Worm (Caenorhabditis elegans) whole organism, young adult: ENCODE data around the gene T18D3.5.

Experiments
- B0019.2 ChIP-seq: fragments of 200-800 bp; sonication (Bioruptor generic); conservative IDR thresholded peaks from 2 replicates; pipeline ENCODE4 v1.3.6; 2022; ENCODE audit warnings: missing genetic modification reagents, missing genetic modification characterization, missing compliant biosample characterization
- B0035.1 ChIP-seq: sonication (generic microtip); optimal IDR thresholded peaks from 2 replicates; lab custom pipeline; 2016; ENCODE audit warnings: missing genetic modification characterization, mild to moderate bottlenecking, missing compliant biosample characterization, missing genotype, missing genetic modification reagents
- B0336.3 ChIP-seq: fragments of 200-800 bp; sonication (Bioruptor generic); IDR thresholded peaks from 2 replicates; pipeline ENCODE4 v1.3.6; 2022; ENCODE audit warnings: missing genetic modification characterization, missing compliant biosample characterization
- C06A6.2 ChIP-seq: fragments of 200-800 bp; sonication (Bioruptor generic); conservative IDR thresholded peaks from 2 replicates; pipeline ENCODE4 v1.3.6; 2022; ENCODE audit warnings: missing genetic modification characterization, missing compliant biosample characterization
- C17E4.6 ChIP-seq: fragments of 200-800 bp; sonication (Bioruptor generic); IDR thresholded peaks from 2 replicates; pipeline ENCODE4 v1.3.6; 2022; ENCODE audit warnings: missing genetic modification reagents, missing genetic modification characterization, missing compliant biosample characterization
- F10E7.11 ChIP-seq: sonication (generic microtip); optimal IDR thresholded peaks from 2 replicates; lab custom pipeline; 2017; ENCODE audit warnings: mild to moderate bottlenecking, missing genetic modification characterization, moderate library complexity, missing compliant biosample characterization
- F49E8.2 ChIP-seq: sonication (generic microtip); optimal IDR thresholded peaks from 3 replicates; lab custom pipeline; 2017; ENCODE audit warnings: missing genetic modification characterization, mild to moderate bottlenecking, missing compliant biosample characterization, antibody characterized with exemption, moderate library complexity; ENCODE audit not compliant: insufficient read depth
- K12H6.12 ChIP-seq: fragments of 200-800 bp; sonication (Bioruptor generic); optimal IDR thresholded peaks from 2 replicates; lab custom pipeline; 2018; ENCODE audit warnings: mild to moderate bottlenecking, missing genetic modification characterization, missing compliant biosample characterization
- Y53F4B.3 ChIP-seq: fragments of 200-800 bp; sonication (Bioruptor generic); IDR thresholded peaks from 2 replicates; pipeline ENCODE4 v1.3.6; 2022; ENCODE audit warnings: missing genetic modification reagents, missing genetic modification characterization, missing compliant biosample characterization
- Y56A3A.18 ChIP-seq: fragments of 200-800 bp; sonication (Bioruptor generic); IDR thresholded peaks from 2 replicates; pipeline ENCODE4 v1.3.6; 2022; ENCODE audit warnings: missing genetic modification reagents, missing genetic modification characterization, missing compliant biosample characterization
- Y67H2A.10 ChIP-seq: fragments of 200-800 bp; sonication (Bioruptor generic); conservative IDR thresholded peaks from 2 replicates; pipeline ENCODE4 v1.3.6; 2022; ENCODE audit warnings: missing genetic modification reagents, missing genetic modification characterization, missing compliant biosample characterization
- Y95B8A.8 ChIP-seq: fragments of 200-800 bp; sonication (Bioruptor generic); IDR thresholded peaks from 2 replicates; pipeline ENCODE4 v1.3.6; 2022; ENCODE audit warnings: missing genetic modification reagents, missing genetic modification characterization, missing compliant biosample characterization
- bed-2 ChIP-seq: fragments of 200-800 bp; sonication (Bioruptor generic); IDR thresholded peaks from 2 replicates; pipeline ENCODE4 v1.3.6; 2022; ENCODE audit warnings: missing genetic modification reagents, missing genetic modification characterization, missing compliant biosample characterization
- ceh-27 ChIP-seq: fragments of 200-800 bp; sonication (Bioruptor generic); optimal IDR thresholded peaks from 2 replicates; lab custom pipeline; 2018; ENCODE audit warnings: mild to moderate bottlenecking, missing genetic modification characterization, moderate library complexity, missing compliant biosample characterization
- ceh-58 ChIP-seq: fragments of 200-800 bp; sonication (Bioruptor generic); IDR thresholded peaks from 2 replicates; pipeline ENCODE4 v1.3.6; 2022; ENCODE audit warnings: missing genetic modification characterization, missing compliant biosample characterization
- chd-7 ChIP-seq: sonication (generic microtip); optimal IDR thresholded peaks from 2 replicates; lab custom pipeline; 2016; ENCODE audit warnings: mild to moderate bottlenecking, missing genetic modification characterization, moderate library complexity, missing compliant biosample characterization
- dox-1 ChIP-seq: fragments of 200-800 bp; sonication (Bioruptor generic); IDR thresholded peaks from 2 replicates; pipeline ENCODE4 v1.3.6; 2022; ENCODE audit warnings: missing genetic modification reagents, missing genetic modification characterization, missing compliant biosample characterization
- dpl-1 ChIP-seq: fragments of 150-350 bp; optimal IDR thresholded peaks from 2 replicates; lab custom pipeline; 2014; ENCODE audit warnings: missing biosample characterization, missing genetic modification reagents, missing genetic modification characterization
- egl-18 ChIP-seq: fragments of 200-800 bp; sonication (Bioruptor generic); IDR thresholded peaks from 2 replicates; pipeline ENCODE4 v1.3.6; 2022; ENCODE audit warnings: missing genetic modification reagents, missing genetic modification characterization, missing compliant biosample characterization
- egrh-3 ChIP-seq: fragments of 200-800 bp; sonication (Bioruptor generic); IDR thresholded peaks from 2 replicates; pipeline ENCODE4 v1.3.6; 2022; ENCODE audit warnings: missing genetic modification reagents, missing genetic modification characterization, missing compliant biosample characterization
- ekl-4 ChIP-seq: fragments of 200-800 bp; sonication (Bioruptor generic); IDR thresholded peaks from 2 replicates; pipeline ENCODE4 v1.3.6; 2022; ENCODE audit warnings: missing genetic modification reagents, missing genetic modification characterization, missing compliant biosample characterization
- ets-4 ChIP-seq: fragments of 200-800 bp; sonication (Bioruptor generic); optimal IDR thresholded peaks from 2 replicates; lab custom pipeline; 2018; ENCODE audit warnings: mild to moderate bottlenecking, missing genetic modification characterization, missing compliant biosample characterization
- hmg-20 ChIP-seq: fragments of 200-800 bp; sonication (Bioruptor generic); IDR thresholded peaks from 2 replicates; pipeline ENCODE4 v1.3.6; 2022; ENCODE audit warnings: missing genetic modification reagents, missing genetic modification characterization, missing compliant biosample characterization
- hsf-1 ChIP-seq: fragments of 200-800 bp; sonication (Bioruptor generic); IDR thresholded peaks from 2 replicates; pipeline ENCODE4 v1.3.6; 2022; ENCODE audit warnings: missing genetic modification reagents, missing genetic modification characterization, missing compliant biosample characterization
- lag-1 ChIP-seq: fragments of 200-800 bp; sonication (Bioruptor generic); IDR thresholded peaks from 2 replicates; pipeline ENCODE4 v1.3.6; 2022; ENCODE audit warnings: missing genetic modification reagents, missing genetic modification characterization, missing compliant biosample characterization
- let-607 ChIP-seq, 2 experiments: fragments of 200-800 bp in 1 of 2; sonication (Bioruptor generic) in 1 of 2; sonication (generic microtip) in 1 of 2; optimal IDR thresholded peaks; 2 replicates each; lab custom pipeline; 2016 to 2018; ENCODE audit warnings: mild to moderate bottlenecking in 2 of 2, missing compliant biosample characterization in 2 of 2, missing genetic modification characterization in 2 of 2, moderate library complexity in 2 of 2, missing genotype in 1 of 2
- madf-6 ChIP-seq: fragments of 200-800 bp; sonication (Bioruptor generic); IDR thresholded peaks from 2 replicates; pipeline ENCODE4 v1.3.6; 2022; ENCODE audit warnings: missing genetic modification reagents, missing genetic modification characterization, missing compliant biosample characterization
- madf-8 ChIP-seq: fragments of 200-800 bp; sonication (Bioruptor generic); conservative IDR thresholded peaks from 2 replicates; pipeline ENCODE4 v1.3.6; 2022; ENCODE audit warnings: missing genetic modification reagents, missing genetic modification characterization, missing compliant biosample characterization
- mcd-1 ChIP-seq: fragments of 200-800 bp; sonication (Bioruptor generic); IDR thresholded peaks from 2 replicates; pipeline ENCODE4 v1.3.6; 2022; ENCODE audit warnings: missing genetic modification reagents, missing genetic modification characterization, missing compliant biosample characterization
- mel-28 ChIP-seq: sonication (generic microtip); optimal IDR thresholded peaks from 2 replicates; lab custom pipeline; 2016; ENCODE audit warnings: borderline replicate concordance, mild to moderate bottlenecking, missing genetic modification characterization, missing compliant biosample characterization
- nfyb-1 ChIP-seq: fragments of 200-800 bp; sonication (Bioruptor generic); IDR thresholded peaks from 2 replicates; pipeline ENCODE4 v1.3.6; 2022; ENCODE audit warnings: missing genetic modification reagents, missing genetic modification characterization, missing compliant biosample characterization
- nhr-179 ChIP-seq: sonication (generic microtip); optimal IDR thresholded peaks from 2 replicates; lab custom pipeline; 2016; ENCODE audit warnings: mild to moderate bottlenecking, missing genetic modification characterization, missing compliant biosample characterization
- nhr-80 ChIP-seq: sonication (generic microtip); optimal IDR thresholded peaks from 2 replicates; lab custom pipeline; 2016; ENCODE audit warnings: missing genetic modification characterization, missing compliant biosample characterization
- rec-8 ChIP-seq, 2 experiments: sonication (generic microtip); optimal IDR thresholded peaks; 2 replicates each; lab custom pipeline; 2016; ENCODE audit warnings: mild to moderate bottlenecking in 2 of 2, missing genetic modification characterization in 2 of 2, missing genetic modification reagents in 2 of 2, missing genotype in 2 of 2, missing biosample characterization in 1 of 2, missing compliant biosample characterization in 1 of 2, moderate library complexity in 1 of 2
- repo-1 ChIP-seq: sonication (generic microtip); optimal IDR thresholded peaks from 2 replicates; lab custom pipeline; 2017; ENCODE audit warnings: mild to moderate bottlenecking, missing genetic modification characterization, missing compliant biosample characterization
- sdz-38 ChIP-seq: sonication (generic microtip); optimal IDR thresholded peaks from 2 replicates; lab custom pipeline; 2016; ENCODE audit warnings: missing genotype, missing genetic modification characterization, missing compliant biosample characterization
- sea-2 ChIP-seq: fragments of 200-800 bp; sonication (Bioruptor generic); IDR thresholded peaks from 2 replicates; pipeline ENCODE4 v1.3.6; 2022; ENCODE audit warnings: missing genetic modification characterization, missing compliant biosample characterization
- zfh-2 ChIP-seq: fragments of 200-800 bp; sonication (Bioruptor generic); conservative IDR thresholded peaks from 2 replicates; pipeline ENCODE4 v1.3.6; 2022; ENCODE audit warnings: missing genetic modification reagents, missing genetic modification characterization, missing compliant biosample characterization
- ztf-18 ChIP-seq: sonication (generic microtip); optimal IDR thresholded peaks from 2 replicates; lab custom pipeline; 2016; ENCODE audit warnings: missing genotype, mild to moderate bottlenecking, missing genetic modification characterization, missing compliant biosample characterization

T18D3.5 gene

DNA sequence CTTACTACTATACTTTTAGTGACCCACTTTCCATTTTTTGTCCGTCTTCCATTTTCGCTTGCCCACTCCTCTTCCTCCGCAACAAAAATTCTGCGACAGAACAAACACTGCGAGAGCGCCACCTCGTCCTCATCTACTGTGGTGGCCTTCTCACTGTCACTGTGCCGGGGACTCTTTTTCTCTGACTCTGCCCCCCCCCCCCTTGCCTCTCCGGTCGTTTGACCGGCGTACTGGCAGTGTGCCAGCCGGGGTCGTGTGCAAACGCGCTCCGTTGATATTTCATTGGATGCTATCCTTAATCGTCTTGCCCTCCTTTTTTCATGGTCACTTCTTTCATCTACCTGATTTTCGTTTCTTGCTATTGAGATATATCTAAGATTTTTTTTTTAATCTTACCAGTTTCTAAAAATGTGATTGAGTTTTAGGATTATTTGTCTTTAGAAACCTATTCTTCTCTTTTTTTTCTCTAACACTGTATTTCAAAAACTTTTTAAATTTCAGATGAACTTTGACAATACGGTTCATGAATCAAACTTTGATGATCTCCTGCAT, 16.9 kb downstream of the T18D3.5 start, which contains the start of gene atf-6 (continued):
- TF ChIP-seq nhr-80 (tag; lab: Kevin White, UChicago), result peak; percentile 97
- TF ChIP-seq nhr-179, result no peak
- TF ChIP-seq ekl-4 (GFP tag; lab: Robert Waterston, UW), result 0 out of 2 replicates have a peak, but pooled peaks have one; percentile 28
- TF ChIP-seq ceh-58 (GFP tag; lab: Robert Waterston, UW), result no peak
- TF ChIP-seq mel-28 (tag; lab: Kevin White, UChicago), result no peak
- TF ChIP-seq Y67H2A.10 (GFP tag; lab: Robert Waterston, UW), result no peak
- TF ChIP-seq sea-2 (GFP tag; lab: Robert Waterston, UW), result no peak
- TF ChIP-seq repo-1, result no peak
- TF ChIP-seq egrh-3 (GFP tag; lab: Robert Waterston, UW), result peak; percentile 98
- TF ChIP-seq C17E4.6 (GFP tag; lab: Robert Waterston, UW), result no peak
- TF ChIP-seq madf-8, result no peak
- peak; percentile 59; the same call in 1 of the 2 replicates for TF ChIP-seq B0336.3 (GFP tag; lab: Robert Waterston, UW)
- peak; percentile 57; the same call in 1 of the 2 replicates for TF ChIP-seq C06A6.2 (GFP tag; lab: Robert Waterston, UW)
- TF ChIP-seq ztf-18 (tag; lab: Kevin White, UChicago), result peak; percentile 64
- peak; percentile 99 for TF ChIP-seq zfh-2
- no peak for TF ChIP-seq egl-18 (GFP tag; lab: Robert Waterston, UW)
- TF ChIP-seq Y56A3A.18 (GFP tag; lab: Robert Waterston, UW), result no peak
- TF ChIP-seq mcd-1 (GFP tag; lab: Robert Waterston, UW), result peak; percentile 97
- TF ChIP-seq Y53F4B.3, result no peak
- TF ChIP-seq F49E8.2 (tag; lab: Kevin White, UChicago), result no peak
- TF ChIP-seq B0035.1, result no peak
- TF ChIP-seq F10E7.11, result no peak
- TF ChIP-seq hsf-1 (GFP tag; lab: Robert Waterston, UW), result no peak
- TF ChIP-seq Y95B8A.8, result no peak
- 0 out of 2 replicates have a peak, but pooled peaks have one; percentile 40 for TF ChIP-seq bed-2
- TF ChIP-seq sdz-38, result no peak
- no peak for TF ChIP-seq rec-8 (tag; optimal IDR thresholded peaks at IDR 0.05; lab: Kevin White, UChicago)
- no peak for TF ChIP-seq nfyb-1 (GFP tag; lab: Robert Waterston, UW)

DNA sequence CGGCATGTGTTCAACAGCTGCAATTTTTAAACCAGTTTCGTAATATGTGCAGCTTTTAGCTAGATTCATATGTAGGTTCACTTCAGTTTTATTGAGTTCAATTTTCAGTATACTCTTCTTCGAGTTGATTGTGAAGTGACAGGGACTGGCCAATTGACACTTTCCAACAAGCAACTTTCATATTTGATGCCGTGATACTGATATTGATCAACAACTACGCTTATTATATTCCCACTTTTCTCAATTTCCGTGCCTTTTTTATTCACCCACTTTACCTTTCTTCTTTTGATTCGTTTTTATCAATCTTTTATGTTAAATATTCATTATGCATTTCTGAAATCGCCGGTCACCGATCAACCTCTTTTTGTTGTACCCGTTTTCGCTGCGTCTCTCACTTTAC, 20.5 kb downstream of the T18D3.5 start:
- TF ChIP-seq lag-1 (GFP tag; lab: Robert Waterston, UW), result no peak
- no peak for TF ChIP-seq B0019.2 (GFP tag; lab: Robert Waterston, UW)
- TF ChIP-seq dpl-1, result no peak
- no peak for TF ChIP-seq dox-1
- peak; percentile 57 for TF ChIP-seq nhr-80 (tag; lab: Kevin White, UChicago)
- no peak for TF ChIP-seq hmg-20 (GFP tag; lab: Robert Waterston, UW)
- TF ChIP-seq chd-7 (tag; lab: Kevin White, UChicago), result no peak
- no peak for TF ChIP-seq ceh-27
- TF ChIP-seq K12H6.12 (tag; lab: Kevin White, UChicago), result no peak
- TF ChIP-seq let-607 (tag; optimal IDR thresholded peaks at IDR 0.05; lab: Kevin White, UChicago), result peak; percentile 64 to 78
- TF ChIP-seq madf-6 (GFP tag; lab: Robert Waterston, UW), result no peak
- no peak for TF ChIP-seq ets-4
- no peak for TF ChIP-seq Y67H2A.10 (GFP tag; lab: Robert Waterston, UW)
